Fruit fly (Drosophila melanogaster): ENCODE data around the gene NUCB1.

The NUCB1 gene

DNA sequence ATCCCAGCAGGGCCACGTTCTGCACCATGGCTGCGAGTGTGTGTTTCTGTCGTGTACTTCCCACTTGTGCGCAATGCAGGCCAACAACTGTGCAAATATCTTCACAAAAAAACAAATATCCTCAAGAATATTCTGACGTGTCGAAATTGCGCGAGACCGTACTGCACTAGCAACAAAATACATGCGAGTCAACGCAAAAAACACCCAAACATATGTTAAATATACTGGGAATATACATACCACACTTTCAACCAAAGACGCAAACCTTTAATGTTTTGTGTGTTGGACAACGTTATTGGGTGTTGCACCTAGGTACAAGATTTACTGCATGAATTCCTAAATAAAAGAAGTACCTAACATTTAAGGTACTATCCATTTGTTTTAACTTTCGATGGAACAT, at the start of gene NUCB1 (continued):
- 0 out of 2 replicates have a peak, but pooled peaks have one; percentile 45 for TF ChIP-seq CG14014 (GFP tag; IDR thresholded peaks at IDR 0.05)
- peak; percentile 54 for TF ChIP-seq ara (GFP tag; IDR thresholded peaks at IDR 0.05)
- TF ChIP-seq tx (GFP tag; optimal IDR thresholded peaks at IDR 0.05): peak; percentile 15
- TF ChIP-seq CG4707 (GFP tag; optimal IDR thresholded peaks at IDR 0.05): no peak
- no peak; the same call in 2 of the 3 replicates for TF ChIP-seq CG6175 (GFP tag; IDR thresholded peaks at IDR 0.05)
- peak; percentile 23 for TF ChIP-seq pfk (GFP tag; optimal IDR thresholded peaks at IDR 0.05)
- TF ChIP-seq Med (GFP tag): peak; percentile 94
- no peak for TF ChIP-seq Rx (GFP tag; IDR thresholded peaks at IDR 0.05)
- TF ChIP-seq sima (GFP tag; optimal IDR thresholded peaks at IDR 0.05): no peak
- no peak for TF ChIP-seq nau (GFP tag; optimal IDR thresholded peaks at IDR 0.05)
- TF ChIP-seq grn (GFP tag; optimal IDR thresholded peaks at IDR 0.05): no peak
- TF ChIP-seq pzg (GFP tag; optimal IDR thresholded peaks at IDR 0.05): peak; percentile 98
- TF ChIP-seq lmd (GFP tag; IDR thresholded peaks at IDR 0.05): no peak
- no peak for TF ChIP-seq zen2 (GFP tag; IDR thresholded peaks at IDR 0.05; ENCODE audit: partially characterized antibody)
- peak; percentile 33 for TF ChIP-seq fd3F (GFP tag; optimal IDR thresholded peaks at IDR 0.05)
- TF ChIP-seq zfh1 (GFP tag; IDR thresholded peaks at IDR 0.05): 0 out of 3 replicates have a peak, but pooled peaks have one; percentile 13
- TF ChIP-seq CG10565 (GFP tag; optimal IDR thresholded peaks at IDR 0.05): no peak
- peak; percentile 79 for TF ChIP-seq CG17186 (GFP tag; optimal IDR thresholded peaks at IDR 0.05)
- TF ChIP-seq tll (GFP tag; optimal IDR thresholded peaks at IDR 0.05): peak in 1 of 2 experiments; percentile 74
- no peak for TF ChIP-seq bowl (GFP tag; IDR thresholded peaks at IDR 0.05)
- TF ChIP-seq CG4820 (GFP tag; optimal IDR thresholded peaks at IDR 0.05): peak; percentile 7
- peak; percentile 82 for TF ChIP-seq Xbp1 (GFP tag; optimal IDR thresholded peaks at IDR 0.05)
- TF ChIP-seq corto (GFP tag; optimal IDR thresholded peaks at IDR 0.05): no peak
- TF ChIP-seq Ets97D (GFP tag; optimal IDR thresholded peaks at IDR 0.05): peak; percentile 85
- no peak for TF ChIP-seq gsb (GFP tag; IDR thresholded peaks at IDR 0.05)
- no peak for TF ChIP-seq nom (GFP tag; optimal IDR thresholded peaks at IDR 0.05)
- TF ChIP-seq tgo (GFP tag; IDR thresholded peaks at IDR 0.05): no peak
- no peak for TF ChIP-seq CG14050 (GFP tag; IDR thresholded peaks at IDR 0.05)
- TF ChIP-seq CG31365 (tag; optimal IDR thresholded peaks at IDR 0.05): no peak
- no peak for TF ChIP-seq Doc2 (GFP tag; IDR thresholded peaks at IDR 0.05)
- TF ChIP-seq pum (GFP tag; optimal IDR thresholded peaks at IDR 0.05): peak; percentile 5
- no peak for TF ChIP-seq Mrtf (GFP tag; IDR thresholded peaks at IDR 0.05)
- no peak for TF ChIP-seq tap (tag; optimal IDR thresholded peaks at IDR 0.05)
- TF ChIP-seq CG17568 (GFP tag; optimal IDR thresholded peaks at IDR 0.05): no peak
- TF ChIP-seq CG11695 (GFP tag; IDR thresholded peaks at IDR 0.05): no peak
- TF ChIP-seq amos (GFP tag; IDR thresholded peaks at IDR 0.05; ENCODE audit: partially characterized antibody): no peak
- TF ChIP-seq gsb-n (tag; optimal IDR thresholded peaks at IDR 0.05): no peak
- no peak for TF ChIP-seq Adf1 (GFP tag; IDR thresholded peaks at IDR 0.05)
- TF ChIP-seq CHES-1-like (GFP tag; optimal IDR thresholded peaks at IDR 0.05): peak; percentile 36
- no peak for TF ChIP-seq hb (GFP tag; IDR thresholded peaks at IDR 0.05; ENCODE audit: partially characterized antibody)
- no peak for TF ChIP-seq Oaz (GFP tag; IDR thresholded peaks at IDR 0.05)
- peak; percentile 59 for TF ChIP-seq CG12391 (tag; optimal IDR thresholded peaks at IDR 0.05)
- TF ChIP-seq HLH4C (GFP tag; IDR thresholded peaks at IDR 0.05; ENCODE audit: partially characterized antibody): no peak
- no peak for TF ChIP-seq tio (GFP tag; optimal IDR thresholded peaks at IDR 0.05)
- peak; percentile 18 for TF ChIP-seq CG3065 (GFP tag; optimal IDR thresholded peaks at IDR 0.05)
- TF ChIP-seq cato (GFP tag; optimal IDR thresholded peaks at IDR 0.05; ENCODE audit: borderline replicate concordance): no peak
- no peak for TF ChIP-seq CG11723 (GFP tag; optimal IDR thresholded peaks at IDR 0.05)
- TF ChIP-seq CG32772 (GFP tag; IDR thresholded peaks at IDR 0.05): no peak
- no peak for TF ChIP-seq CG4404 (GFP tag; IDR thresholded peaks at IDR 0.05)
- no peak for TF ChIP-seq CG6689 (GFP tag; IDR thresholded peaks at IDR 0.05)
- TF ChIP-seq ase (GFP tag; IDR thresholded peaks at IDR 0.05): no peak

All from whole organism, embryonic.